Fruit fly (Drosophila melanogaster): Measurements from ENCODE around the gene GstD3.

GstD3 gene

dm6 chr3R:12422379-12422975 lies 49.6 kb downstream of the GstD3 start, which contains the start of the genes Scgbeta and CG17202 (continued):
- TF ChIP-seq CG11560 (tag; IDR thresholded peaks at IDR 0.05): no peak
- TF ChIP-seq Lpt (GFP tag; optimal IDR thresholded peaks at IDR 0.05): no peak
- peak; percentile 11 for TF ChIP-seq Side (GFP tag; optimal IDR thresholded peaks at IDR 0.05)
- TF ChIP-seq crol (GFP tag; IDR thresholded peaks at IDR 0.05): no peak
- TF ChIP-seq ci (GFP tag; IDR thresholded peaks at IDR 0.05): 0 out of 3 replicates have a peak, but pooled peaks have one; percentile 29
- TF ChIP-seq CG7839 (tag; optimal IDR thresholded peaks at IDR 0.05): no peak
- no peak for TF ChIP-seq Spps (tag; optimal IDR thresholded peaks at IDR 0.05)
- no peak for TF ChIP-seq CG7271 (tag; optimal IDR thresholded peaks at IDR 0.05)
- peak; percentile 35; the same call in 1 of the 2 replicates for TF ChIP-seq CG14014 (GFP tag; IDR thresholded peaks at IDR 0.05)
- TF ChIP-seq bowl (GFP tag; IDR thresholded peaks at IDR 0.05): no peak
- no peak for TF ChIP-seq CG10565 (GFP tag; optimal IDR thresholded peaks at IDR 0.05)
- TF ChIP-seq HHEX (GFP tag; optimal IDR thresholded peaks at IDR 0.05): no peak
- TF ChIP-seq CG18599 (GFP tag; optimal IDR thresholded peaks at IDR 0.05): no peak
- TF ChIP-seq org-1 (GFP tag; optimal IDR thresholded peaks at IDR 0.05): no peak
- no peak for TF ChIP-seq CG2712 (tag; optimal IDR thresholded peaks at IDR 0.05)
- peak; percentile 7 for TF ChIP-seq CG2116 (GFP tag; optimal IDR thresholded peaks at IDR 0.05)
- no peak for TF ChIP-seq CG3726 (GFP tag; IDR thresholded peaks at IDR 0.05)
- peak; percentile 92 for TF ChIP-seq gfzf (GFP tag; optimal IDR thresholded peaks at IDR 0.05)
- no peak for TF ChIP-seq CG17568 (GFP tag; optimal IDR thresholded peaks at IDR 0.05)
- no peak for TF ChIP-seq CG8089 (GFP tag; optimal IDR thresholded peaks at IDR 0.05)
- no peak for TF ChIP-seq CG9727 (GFP tag; optimal IDR thresholded peaks at IDR 0.05)
- no peak for TF ChIP-seq CG31224 (GFP tag; IDR thresholded peaks at IDR 0.05)
- TF ChIP-seq CG18476 (GFP tag; optimal IDR thresholded peaks at IDR 0.05): no peak
- TF ChIP-seq CG10321 (GFP tag; IDR thresholded peaks at IDR 0.05): no peak
- TF ChIP-seq CG31388 (GFP tag; optimal IDR thresholded peaks at IDR 0.05): no peak
- TF ChIP-seq E2f2 (GFP tag; IDR thresholded peaks at IDR 0.05): peak; percentile 72
- TF ChIP-seq CkIIα-i1 (GFP tag; IDR thresholded peaks at IDR 0.05): no peak
- TF ChIP-seq CG11456 (GFP tag; IDR thresholded peaks at IDR 0.05): peak; percentile 38; the same call in 1 of the 3 replicates
- no peak for TF ChIP-seq bbx (GFP tag; IDR thresholded peaks at IDR 0.05; ENCODE audit: partially characterized antibody)
- TF ChIP-seq CG4424 (GFP tag; optimal IDR thresholded peaks at IDR 0.05): no peak
- no peak for TF ChIP-seq Asciz (GFP tag; optimal IDR thresholded peaks at IDR 0.05)
- peak in 1 of 2 experiments; percentile 17 for TF ChIP-seq dpn (GFP tag; optimal IDR thresholded peaks at IDR 0.05)
- no peak for TF ChIP-seq wdn (GFP tag; IDR thresholded peaks at IDR 0.05)
- TF ChIP-seq CG8290 (GFP tag; optimal IDR thresholded peaks at IDR 0.05): no peak
- no peak for TF ChIP-seq CG8290 (tag; optimal IDR thresholded peaks at IDR 0.05)
- TF ChIP-seq MESR4 (GFP tag; optimal IDR thresholded peaks at IDR 0.05): peak; percentile 75
- no peak for TF ChIP-seq run (tag; optimal IDR thresholded peaks at IDR 0.05)
- no peak for TF ChIP-seq ERR (GFP tag; optimal IDR thresholded peaks at IDR 0.05)
- peak; percentile 54 for TF ChIP-seq CoRest (tag; optimal IDR thresholded peaks at IDR 0.05)
- no peak for TF ChIP-seq CG31441 (GFP tag; IDR thresholded peaks at IDR 0.05)
- TF ChIP-seq fd64A (GFP tag; optimal IDR thresholded peaks at IDR 0.05): no peak
- TF ChIP-seq tap (tag; optimal IDR thresholded peaks at IDR 0.05): no peak
- TF ChIP-seq Lim3 (GFP tag; IDR thresholded peaks at IDR 0.05): no peak
- no peak for TF ChIP-seq CG6791 (GFP tag; IDR thresholded peaks at IDR 0.05; ENCODE audit: partially characterized antibody)
- TF ChIP-seq prd (optimal IDR thresholded peaks at IDR 0.05): no peak
- TF ChIP-seq prd (GFP tag; IDR thresholded peaks at IDR 0.05): no peak
- TF ChIP-seq Dll (GFP tag; IDR thresholded peaks at IDR 0.05; ENCODE audit: partially characterized antibody): no peak
- TF ChIP-seq fd96Cb (tag; optimal IDR thresholded peaks at IDR 0.05): no peak
- no peak for TF ChIP-seq vfl (GFP tag; optimal IDR thresholded peaks at IDR 0.05)
- no peak for TF ChIP-seq CG10979 (tag; optimal IDR thresholded peaks at IDR 0.05)
- TF ChIP-seq nmo (GFP tag; optimal IDR thresholded peaks at IDR 0.05): peak; percentile 39
